Fruit fly (Drosophila melanogaster): Measurements from ENCODE around the gene CG13712.

dm6 chr3L:4753638-4754037 is 43.9 kb upstream of the CG13712 start, which contains the start of gene CG12493:
- TF ChIP-seq CG8478 (optimal IDR thresholded peaks at IDR 0.05) = no peak
- TF ChIP-seq pan (optimal IDR thresholded peaks at IDR 0.05) = no peak
- TF ChIP-seq EcR (GFP tag; optimal IDR thresholded peaks at IDR 0.05) = no peak

All from whole organism.